Worm (Caenorhabditis elegans) whole organism, L2 larva: Measurements from ENCODE around the gene F56C9.10.
A peak's percentile ranks its signal among the peaks of the same experiment; 100 is the strongest.

ENCODE experiments used
- alr-1 ChIP-seq: fragments of 150-350 bp; optimal IDR thresholded peaks from 2 replicates; lab custom pipeline; 2014; ENCODE audit warnings: missing biosample characterization, missing genetic modification characterization
- egl-27 ChIP-seq: sonication (generic microtip); optimal IDR thresholded peaks from 3 replicates; lab custom pipeline; 2017; ENCODE audit warnings: missing biosample characterization, missing genetic modification reagents, missing genetic modification characterization
- elt-3 ChIP-seq: sonication (generic microtip); optimal IDR thresholded peaks from 2 replicates; lab custom pipeline; 2017; ENCODE audit warnings: missing biosample characterization, missing genetic modification characterization
- fos-1 ChIP-seq: fragments of 150-350 bp; optimal IDR thresholded peaks from 2 replicates; lab custom pipeline; 2014; ENCODE audit warnings: missing biosample characterization, missing genetic modification characterization
- lsy-2 ChIP-seq, 2 experiments: fragments of 150-350 bp in 1 of 2; sonication (generic microtip) in 1 of 2; optimal IDR thresholded peaks; 2 replicates each; lab custom pipeline; 2014 to 2017; ENCODE audit warnings: missing biosample characterization in 2 of 2, missing genetic modification characterization in 2 of 2
- nhr-10 ChIP-seq: sonication (generic microtip); optimal IDR thresholded peaks from 2 replicates; lab custom pipeline; 2017; ENCODE audit warnings: missing biosample characterization, missing genetic modification characterization
- nhr-11 ChIP-seq: fragments of 150-350 bp; optimal IDR thresholded peaks from 2 replicates; lab custom pipeline; 2014; ENCODE audit warnings: missing biosample characterization, missing genetic modification characterization
- nhr-12 ChIP-seq: fragments of 150-350 bp; optimal IDR thresholded peaks from 2 replicates; lab custom pipeline; 2014; ENCODE audit warnings: missing biosample characterization, missing genetic modification characterization
- nhr-237 ChIP-seq: fragments of 150-350 bp; optimal IDR thresholded peaks from 2 replicates; lab custom pipeline; 2014; ENCODE audit warnings: missing biosample characterization, missing genetic modification characterization

DNA sequence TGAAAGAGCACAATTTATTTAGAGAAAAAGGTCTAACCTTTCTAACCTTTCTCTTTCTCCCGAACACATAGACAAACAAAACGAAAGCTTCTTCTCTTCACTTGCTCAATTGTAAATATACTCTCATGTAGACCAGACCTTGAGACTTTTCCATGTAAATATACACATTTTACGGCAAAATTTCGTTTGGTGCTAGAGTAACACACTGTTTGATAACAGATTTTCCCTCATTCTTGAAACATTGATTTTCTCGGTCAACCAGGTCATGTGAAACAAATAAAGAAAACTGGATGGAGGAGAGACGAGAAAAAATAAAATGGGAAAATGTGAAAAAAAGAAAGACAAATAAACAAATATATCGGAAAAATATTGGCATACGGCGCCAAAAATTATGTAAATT is 13.1 kb downstream of the F56C9.10 start:
- TF ChIP-seq alr-1 (no peak), fos-1 (tag; lab: Kevin White, UChicago) (peak; percentile 8), nhr-10 (tag; lab: Kevin White, UChicago) (no peak), egl-27 (tag; lab: Kevin White, UChicago) (no peak), nhr-12 (tag; lab: Kevin White, UChicago) (no peak), nhr-11 (tag; lab: Kevin White, UChicago) (no peak), nhr-237 (no peak), lsy-2 (tag; optimal IDR thresholded peaks at IDR 0.05; lab: Kevin White, UChicago) (no peak), elt-3 (no peak)
